Worm (Caenorhabditis elegans) whole organism, L4 larva: ENCODE results near the gene nstp-6.
A peak's percentile ranks its signal among the peaks of the same experiment; 100 is the strongest.

Experiments
- T20F7.1 ChIP-seq: fragments of 200-800 bp; sonication (Bioruptor generic); optimal IDR thresholded peaks from 2 replicates; lab custom pipeline; 2018; ENCODE audit warnings: mild to moderate bottlenecking, missing genetic modification characterization, missing compliant biosample characterization
- Y48G9A.11 ChIP-seq: fragments of 200-800 bp; sonication (Bioruptor generic); IDR thresholded peaks from 2 replicates; pipeline ENCODE4 v1.3.6; 2022; ENCODE audit warnings: missing genetic modification reagents, missing genetic modification characterization, missing compliant biosample characterization
- Y5F2A.4 ChIP-seq: fragments of 200-800 bp; sonication (Bioruptor generic); optimal IDR thresholded peaks from 2 replicates; lab custom pipeline; 2018; ENCODE audit warnings: mild to moderate bottlenecking, missing genetic modification characterization, missing compliant biosample characterization
- ZK337.2 ChIP-seq: fragments of 200-800 bp; sonication (Bioruptor generic); IDR thresholded peaks from 2 replicates; pipeline ENCODE4 v1.3.6; 2022; ENCODE audit warnings: missing genetic modification reagents, missing genetic modification characterization, missing compliant biosample characterization
- ama-1 ChIP-seq: fragments of 150-350 bp; optimal IDR thresholded peaks from 2 replicates; lab custom pipeline; 2014; ENCODE audit warnings: inconsistent platforms, mixed read lengths
- ceh-28 ChIP-seq: fragments of 150-350 bp; optimal IDR thresholded peaks from 2 replicates; lab custom pipeline; 2014; ENCODE audit warnings: missing biosample characterization, missing genetic modification reagents, missing genetic modification characterization
- ceh-32 ChIP-seq: sonication (generic microtip); optimal IDR thresholded peaks from 2 replicates; lab custom pipeline; 2016; ENCODE audit warnings: mild to moderate bottlenecking, missing genetic modification characterization, missing compliant biosample characterization; ENCODE audit not compliant: poor library complexity
- ceh-44 ChIP-seq: fragments of 200-800 bp; sonication (Bioruptor generic); IDR thresholded peaks from 2 replicates; pipeline ENCODE4 v1.3.6; 2022; ENCODE audit warnings: missing genetic modification reagents, missing genetic modification characterization, missing compliant biosample characterization
- dmd-6 ChIP-seq: fragments of 200-800 bp; sonication (Bioruptor generic); IDR thresholded peaks from 2 replicates; pipeline ENCODE4 v1.3.6; 2022; ENCODE audit warnings: missing genetic modification reagents, missing genetic modification characterization, missing compliant biosample characterization
- dpl-1 ChIP-seq: fragments of 150-350 bp; optimal IDR thresholded peaks from 2 replicates; lab custom pipeline; 2014; ENCODE audit warnings: missing biosample characterization, missing genetic modification reagents, missing genetic modification characterization
- egl-27 ChIP-seq: sonication (generic microtip); optimal IDR thresholded peaks from 3 replicates; lab custom pipeline; 2017; ENCODE audit warnings: missing biosample characterization, missing genetic modification reagents, missing genetic modification characterization
- egl-43 ChIP-seq: fragments of 200-800 bp; sonication (Bioruptor generic); IDR thresholded peaks from 2 replicates; pipeline ENCODE4 v1.3.6; 2022; ENCODE audit warnings: missing genetic modification reagents, missing genetic modification characterization, missing compliant biosample characterization
- hif-1 ChIP-seq, 2 experiments: sonication (generic microtip); optimal IDR thresholded peaks; 2 replicates each; lab custom pipeline; 2016 to 2017; ENCODE audit warnings: missing compliant biosample characterization in 2 of 2, missing genetic modification characterization in 2 of 2, missing genetic modification reagents in 2 of 2, missing genotype in 2 of 2, mild to moderate bottlenecking in 1 of 2
- hlh-11 ChIP-seq: fragments of 200-800 bp; sonication (Bioruptor generic); optimal IDR thresholded peaks from 2 replicates; lab custom pipeline; 2018; ENCODE audit warnings: mild to moderate bottlenecking, missing genetic modification characterization, missing compliant biosample characterization
- jun-1 ChIP-seq: fragments of 150-350 bp; optimal IDR thresholded peaks from 2 replicates; lab custom pipeline; 2014; ENCODE audit warnings: missing biosample characterization, missing genetic modification reagents, missing genetic modification characterization
- lin-38 ChIP-seq: fragments of 200-800 bp; sonication (Bioruptor generic); IDR thresholded peaks from 2 replicates; pipeline ENCODE4 v1.3.6; 2022; ENCODE audit warnings: missing genetic modification reagents, missing genetic modification characterization, missing compliant biosample characterization
- lsy-2 ChIP-seq, 2 experiments: fragments of 150-350 bp in 1 of 2; sonication (generic microtip) in 1 of 2; optimal IDR thresholded peaks; 2 replicates each; lab custom pipeline; 2014 to 2017; ENCODE audit warnings: missing biosample characterization in 2 of 2, missing genetic modification characterization in 2 of 2
- mdl-1 ChIP-seq, 2 experiments: fragments of 150-350 bp in 1 of 2; sonication (generic microtip) in 1 of 2; optimal IDR thresholded peaks; 2 replicates each; lab custom pipeline; 2014 to 2017; ENCODE audit warnings: missing biosample characterization in 2 of 2, missing genetic modification characterization in 2 of 2
- mdt-29 ChIP-seq: fragments of 200-800 bp; sonication (Bioruptor generic); IDR thresholded peaks from 2 replicates; pipeline ENCODE4 v1.3.6; 2022; ENCODE audit warnings: missing genetic modification reagents, missing genetic modification characterization, missing compliant biosample characterization
- mxl-3 ChIP-seq: fragments of 200-800 bp; sonication (Bioruptor generic); optimal IDR thresholded peaks from 2 replicates; lab custom pipeline; 2018; ENCODE audit warnings: mild to moderate bottlenecking, missing genetic modification characterization, missing compliant biosample characterization
- nhr-10 ChIP-seq: fragments of 150-350 bp; optimal IDR thresholded peaks from 2 replicates; lab custom pipeline; 2014; ENCODE audit warnings: missing biosample characterization, missing genetic modification characterization
- nhr-102 ChIP-seq: sonication (generic microtip); optimal IDR thresholded peaks from 2 replicates; lab custom pipeline; 2016; ENCODE audit warnings: mild to moderate bottlenecking, missing genetic modification characterization, moderate library complexity, missing compliant biosample characterization
- nhr-237 ChIP-seq: sonication (generic microtip); optimal IDR thresholded peaks from 2 replicates; lab custom pipeline; 2017; ENCODE audit warnings: missing biosample characterization, missing genetic modification characterization
- nhr-28 ChIP-seq: fragments of 150-350 bp; optimal IDR thresholded peaks from 2 replicates; lab custom pipeline; 2014; ENCODE audit warnings: missing biosample characterization, missing genetic modification characterization
- nhr-76 ChIP-seq: fragments of 150-350 bp; optimal IDR thresholded peaks from 2 replicates; lab custom pipeline; 2014; ENCODE audit warnings: missing biosample characterization, missing genetic modification characterization
- nhr-77 ChIP-seq: fragments of 150-350 bp; optimal IDR thresholded peaks from 2 replicates; lab custom pipeline; 2014; ENCODE audit warnings: missing biosample characterization, missing genetic modification characterization
- pha-4 ChIP-seq, 2 experiments: fragments of 150-350 bp in 1 of 2; fragments of 200-800 bp in 1 of 2; sonication (Bioruptor generic) in 1 of 2; IDR thresholded peaks in 1 of 2; optimal IDR thresholded peaks in 1 of 2; 2 replicates each; pipeline versions ENCODE4 v1.3.6 to Lab custom; 2014 to 2022; ENCODE audit warnings: missing genetic modification characterization in 2 of 2, missing genetic modification reagents in 2 of 2, missing biosample characterization in 1 of 2, missing compliant biosample characterization in 1 of 2
- php-3 ChIP-seq: fragments of 200-800 bp; sonication (Bioruptor generic); IDR thresholded peaks from 2 replicates; pipeline ENCODE4 v1.3.6; 2022; ENCODE audit warnings: missing genetic modification reagents, missing genetic modification characterization, missing compliant biosample characterization
- sdz-12 ChIP-seq: fragments of 200-800 bp; sonication (Bioruptor generic); optimal IDR thresholded peaks from 2 replicates; lab custom pipeline; 2018; ENCODE audit warnings: mild to moderate bottlenecking, missing genetic modification characterization, missing compliant biosample characterization
- snpc-1.2 ChIP-seq: fragments of 200-800 bp; sonication (Bioruptor generic); IDR thresholded peaks from 2 replicates; pipeline ENCODE4 v1.3.6; 2022; ENCODE audit warnings: missing genetic modification reagents, missing genetic modification characterization, missing compliant biosample characterization
- spr-3 ChIP-seq: fragments of 200-800 bp; sonication (Bioruptor generic); optimal IDR thresholded peaks from 2 replicates; lab custom pipeline; 2018; ENCODE audit warnings: mild to moderate bottlenecking, missing genetic modification characterization, missing compliant biosample characterization
- tra-1 ChIP-seq: fragments of 200-800 bp; sonication (Bioruptor generic); IDR thresholded peaks from 2 replicates; pipeline ENCODE4 v1.3.6; 2022; ENCODE audit warnings: missing genetic modification reagents, missing genetic modification characterization, missing compliant biosample characterization
- unc-62 ChIP-seq, 3 experiments: fragments of 150-350 bp in 1 of 3; sonication (generic microtip); optimal IDR thresholded peaks in 2 of 3; peaks in 1 of 3; 1 replicate in 1 of 3; 2 replicates in 2 of 3; lab custom pipeline; 2014 to 2017; ENCODE audit warnings: missing biosample characterization in 3 of 3, missing genetic modification characterization in 3 of 3, missing genetic modification reagents in 3 of 3, missing genotype in 1 of 3
- vab-7 ChIP-seq: fragments of 200-800 bp; sonication (Bioruptor generic); IDR thresholded peaks from 2 replicates; pipeline ENCODE4 v1.3.6; 2022; ENCODE audit warnings: missing genetic modification reagents, missing genetic modification characterization, missing compliant biosample characterization
- zag-1 ChIP-seq: fragments of 150-350 bp; optimal IDR thresholded peaks from 2 replicates; lab custom pipeline; 2014; ENCODE audit warnings: missing biosample characterization, missing genetic modification characterization
- zfp-3 ChIP-seq: fragments of 200-800 bp; sonication (Bioruptor generic); conservative IDR thresholded peaks from 2 replicates; pipeline ENCODE4 v1.3.6; 2022; ENCODE audit warnings: missing genetic modification reagents, missing genetic modification characterization, missing compliant biosample characterization

Gene nstp-6

DNA sequence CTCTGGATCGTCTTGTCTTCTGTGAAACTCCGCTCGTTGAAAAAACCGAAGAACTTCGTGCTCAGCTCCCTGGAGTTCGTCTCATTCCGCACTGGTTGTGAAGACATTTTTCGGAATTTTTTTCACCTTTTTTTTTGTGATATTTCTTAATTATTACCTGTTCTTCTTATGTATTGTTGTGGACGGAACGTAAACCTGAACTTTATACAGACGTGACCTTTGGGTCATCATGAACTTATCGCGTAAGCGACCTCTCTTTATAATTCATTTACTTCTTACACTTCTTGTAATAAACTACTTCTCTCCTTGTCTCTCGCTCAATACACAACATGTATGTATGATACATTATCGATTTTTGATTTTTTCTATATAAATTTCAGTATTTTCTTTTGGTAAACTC lies 15.2 kb downstream of the nstp-6 start, which contains the start of gene M57.1:
Gene M57.1 (plus strand): TSS at position 301 of the 400 bp plus-strand sequence.
- TF ChIP-seq nhr-10 (tag; lab: Kevin White, UChicago), result no peak
- TF ChIP-seq mdt-29 (GFP tag; lab: Robert Waterston, UW), result no peak
- no peak for TF ChIP-seq nhr-237
- no peak for TF ChIP-seq egl-43 (GFP tag; lab: Robert Waterston, UW)
- no peak for TF ChIP-seq vab-7 (GFP tag; lab: Robert Waterston, UW)
- TF ChIP-seq Y48G9A.11, result no peak

DNA sequence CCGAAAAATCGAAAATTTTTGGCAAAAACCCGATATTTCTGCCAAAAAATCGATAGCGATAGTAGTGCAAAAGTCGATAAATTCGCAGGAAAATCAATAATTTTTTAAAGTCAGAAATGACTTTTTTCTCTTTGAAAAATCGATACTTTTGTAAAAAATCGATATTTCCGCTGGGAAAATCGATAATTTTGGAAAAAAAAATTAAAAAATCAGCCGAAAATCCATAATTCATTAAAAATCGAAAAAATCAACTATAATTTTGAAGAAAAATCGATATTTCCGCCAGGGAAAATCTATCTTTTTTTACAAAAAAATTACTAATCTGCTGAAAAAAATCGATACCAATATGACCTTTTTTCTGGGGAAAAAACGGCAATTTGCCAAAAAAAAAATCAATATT lies 15.9 kb downstream of the nstp-6 start:
- TF ChIP-seq ceh-28 (tag; lab: Kevin White, UChicago), result peak; percentile 92
- TF ChIP-seq zfp-3, result no peak
- no peak for TF ChIP-seq dpl-1
- TF ChIP-seq ceh-32 (tag; lab: Kevin White, UChicago), result no peak
- no peak for TF ChIP-seq ceh-44 (GFP tag; lab: Robert Waterston, UW)
- TF ChIP-seq, all 104 proteins: peak for 1

DNA sequence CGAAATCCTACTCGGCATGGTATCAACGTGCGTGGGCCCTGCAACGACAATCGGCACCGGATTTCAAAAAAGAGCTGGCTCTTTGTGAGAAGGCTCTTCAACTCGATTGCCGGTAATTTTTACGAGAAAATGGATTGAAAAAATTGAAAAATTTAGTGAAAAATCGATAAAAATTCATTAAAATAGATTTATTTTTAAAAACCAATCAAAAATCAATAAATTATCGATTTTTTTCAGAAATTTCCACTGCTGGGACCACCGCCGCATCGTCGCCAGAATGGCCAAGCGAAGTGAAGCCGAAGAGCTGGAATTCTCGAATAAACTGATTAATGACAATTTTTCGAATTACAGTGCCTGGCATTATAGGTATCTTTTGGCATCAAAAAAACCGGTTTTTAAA lies 19.5 kb downstream of the nstp-6 start:
- TF ChIP-seq ceh-28 (tag; lab: Kevin White, UChicago), result peak; percentile 67
- peak in 1 of 2 experiments; percentile 40 for TF ChIP-seq unc-62 (GFP tag; optimal IDR thresholded peaks at IDR 0.05 in 1 of 2; lab: Kevin White, UChicago)
- TF ChIP-seq unc-62 (tag; optimal IDR thresholded peaks at IDR 0.05; lab: Kevin White, UChicago), result no peak
- TF ChIP-seq snpc-1.2 (GFP tag; lab: Robert Waterston, UW), result no peak

DNA sequence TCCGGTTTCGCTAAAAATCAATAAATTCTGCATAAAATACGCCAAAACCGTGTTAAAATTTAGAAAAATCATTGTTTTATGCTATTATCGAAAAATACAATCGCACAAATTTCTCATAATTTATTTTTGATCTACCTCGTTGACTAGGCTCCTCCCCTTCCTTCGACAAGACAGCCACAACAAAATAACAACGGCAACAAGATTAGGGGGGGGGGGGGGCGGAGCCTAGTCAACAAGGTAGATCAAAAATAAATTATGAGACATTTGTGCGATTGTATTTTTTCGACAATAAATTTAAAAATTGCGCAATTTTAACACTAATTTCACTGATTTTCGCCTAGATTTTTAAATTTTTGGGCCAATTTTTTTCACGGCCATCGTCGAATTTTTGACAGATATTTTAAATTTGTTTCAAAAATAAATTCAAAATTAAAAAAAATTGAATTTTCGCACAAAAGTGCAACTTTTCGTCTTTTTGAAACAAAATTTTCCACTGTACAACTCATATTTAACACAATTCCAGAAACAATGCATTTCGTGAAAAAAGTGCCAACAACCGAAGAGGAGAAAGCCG lies 20.5 kb downstream of the nstp-6 start, which contains the start of gene M57.2:
Gene M57.2 (plus strand): TSS at position 524 of the 574 bp plus-strand sequence.
- TF ChIP-seq lin-38 (GFP tag; lab: Robert Waterston, UW), result no peak
- no peak for TF ChIP-seq sdz-12 (GFP tag; lab: Kevin White, UChicago)
- TF ChIP-seq dpl-1, result no peak
- no peak for TF ChIP-seq ceh-28 (tag; lab: Kevin White, UChicago)
- no peak for TF ChIP-seq mdl-1 (tag; optimal IDR thresholded peaks at IDR 0.05; lab: Kevin White, UChicago)
- TF ChIP-seq dmd-6 (GFP tag; lab: Robert Waterston, UW), result no peak
- TF ChIP-seq pha-4 (GFP tag; IDR thresholded peaks at IDR 0.05; lab: Robert Waterston, UW), result no peak
- TF ChIP-seq pha-4 (tag; optimal IDR thresholded peaks at IDR 0.05; lab: Kevin White, UChicago), result no peak
- no peak for TF ChIP-seq egl-27 (tag; lab: Kevin White, UChicago)
- no peak for TF ChIP-seq tra-1
- no peak for TF ChIP-seq hif-1 (tag; optimal IDR thresholded peaks at IDR 0.05; lab: Kevin White, UChicago)
- no peak for TF ChIP-seq mxl-3 (GFP tag; lab: Kevin White, UChicago)
- TF ChIP-seq zfp-3, result no peak
- TF ChIP-seq nhr-28, result no peak
- no peak for TF ChIP-seq lsy-2 (tag; optimal IDR thresholded peaks at IDR 0.05; lab: Kevin White, UChicago)
- TF ChIP-seq, all 104 proteins: peak for 0

DNA sequence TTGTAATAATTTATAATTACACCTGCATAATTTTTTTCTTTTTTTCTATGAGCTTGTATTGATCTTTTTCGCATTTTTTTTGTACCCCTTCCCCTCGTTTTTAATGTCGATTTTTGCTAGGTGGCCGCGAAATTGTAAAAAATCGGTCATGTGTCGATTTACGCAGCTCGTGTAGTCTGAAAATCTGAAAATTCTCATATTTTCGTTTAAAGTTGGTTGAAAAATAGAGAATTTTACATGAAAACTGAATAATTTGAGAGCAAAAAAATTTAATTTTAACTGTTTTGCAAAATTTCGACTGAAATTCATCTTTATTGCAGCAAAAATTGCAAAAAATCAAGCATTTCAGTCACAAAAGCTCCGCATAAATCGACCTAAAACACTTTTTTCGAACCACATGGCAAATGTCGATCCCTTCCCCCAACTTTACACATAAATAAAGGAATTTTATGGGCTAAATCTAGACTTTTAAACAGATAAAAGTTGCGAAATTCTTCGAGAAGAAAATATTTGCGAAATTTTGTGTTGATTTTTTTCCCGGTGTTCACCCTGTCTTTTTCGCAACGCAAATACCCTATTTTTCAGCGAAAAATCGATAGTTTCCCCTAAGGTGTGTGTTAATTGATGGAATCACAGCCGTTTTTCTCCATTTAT lies 21.1 kb downstream of the nstp-6 start:
- TF ChIP-seq unc-62 (GFP tag; optimal IDR thresholded peaks at IDR 0.05 in 1 of 2; lab: Kevin White, UChicago) (peak in 1 of 2 experiments; percentile 82), unc-62 (tag; optimal IDR thresholded peaks at IDR 0.05; lab: Kevin White, UChicago) (no peak), ama-1 (lab: Kevin White, UChicago) (no peak)

DNA sequence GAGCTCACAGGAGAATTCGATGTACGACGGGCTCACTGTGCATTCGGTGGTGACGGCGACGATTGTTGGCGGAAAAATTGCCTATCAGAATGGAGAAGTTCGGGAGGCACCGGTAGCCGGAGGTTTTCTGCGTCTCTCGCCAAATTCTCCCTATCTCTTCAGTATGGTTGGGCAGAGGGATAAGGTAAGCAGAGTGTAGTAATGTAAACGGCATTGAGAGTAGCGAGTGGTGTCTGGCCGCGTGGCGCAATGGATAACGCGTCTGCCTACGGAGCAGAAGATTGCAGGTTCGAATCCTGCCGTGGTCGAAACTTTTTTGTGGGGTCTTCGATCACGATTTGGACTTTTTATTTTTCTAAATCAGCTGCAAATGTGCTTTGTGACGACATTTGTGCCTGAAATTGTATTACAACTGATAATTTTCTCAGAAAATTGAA lies 22.8 kb downstream of the nstp-6 start:
- TF ChIP-seq nhr-77 (no peak), lsy-2 (tag; optimal IDR thresholded peaks at IDR 0.05; lab: Kevin White, UChicago) (peak in 1 of 2 experiments; percentile 49), vab-7 (GFP tag; lab: Robert Waterston, UW) (peak; percentile 77), ZK337.2 (GFP tag; lab: Robert Waterston, UW) (peak; percentile 67; the same call in 1 of the 2 replicates), T20F7.1 (no peak), mdt-29 (GFP tag; lab: Robert Waterston, UW) (no peak), spr-3 (GFP tag; lab: Kevin White, UChicago) (peak; percentile 65), hlh-11 (peak; percentile 27), unc-62 (GFP tag; optimal IDR thresholded peaks at IDR 0.05 in 1 of 2; lab: Kevin White, UChicago) (no peak), unc-62 (tag; optimal IDR thresholded peaks at IDR 0.05; lab: Kevin White, UChicago) (no peak), php-3 (GFP tag; lab: Robert Waterston, UW) (peak; percentile 75), nhr-102 (peak; percentile 32), Y5F2A.4 (GFP tag; lab: Kevin White, UChicago) (peak; percentile 36), snpc-1.2 (GFP tag; lab: Robert Waterston, UW) (peak; percentile 79), pha-4 (GFP tag; IDR thresholded peaks at IDR 0.05; lab: Robert Waterston, UW) (peak; percentile 70; the same call in 1 of the 2 replicates), pha-4 (tag; optimal IDR thresholded peaks at IDR 0.05; lab: Kevin White, UChicago) (no peak), hif-1 (tag; optimal IDR thresholded peaks at IDR 0.05; lab: Kevin White, UChicago) (peak in 1 of 2 experiments; percentile 16), zag-1 (tag; lab: Kevin White, UChicago) (no peak), nhr-76 (tag; lab: Kevin White, UChicago) (no peak), nhr-10 (tag; lab: Kevin White, UChicago) (no peak), jun-1 (no peak)
